Worm (Caenorhabditis elegans) whole organism, young adult: ENCODE results near the gene txt-13.

Experiments used
- B0019.2 ChIP-seq: fragments of 200-800 bp; sonication (Bioruptor generic); conservative IDR thresholded peaks from 2 replicates; pipeline ENCODE4 v1.3.6; 2022; ENCODE audit warnings: missing genetic modification reagents, missing genetic modification characterization, missing compliant biosample characterization
- B0035.1 ChIP-seq: sonication (generic microtip); optimal IDR thresholded peaks from 2 replicates; lab custom pipeline; 2016; ENCODE audit warnings: missing genetic modification characterization, mild to moderate bottlenecking, missing compliant biosample characterization, missing genotype, missing genetic modification reagents
- F23B12.7 ChIP-seq: sonication (generic microtip); optimal IDR thresholded peaks from 2 replicates; lab custom pipeline; 2017; ENCODE audit warnings: missing genetic modification characterization, mild to moderate bottlenecking, missing compliant biosample characterization, antibody characterized with exemption, moderate library complexity; ENCODE audit not compliant: insufficient read depth
- F37B4.10 ChIP-seq: fragments of 200-800 bp; sonication (Bioruptor generic); IDR thresholded peaks from 2 replicates; pipeline ENCODE4 v1.3.6; 2022; ENCODE audit warnings: missing genetic modification characterization, missing compliant biosample characterization
- F39B2.1 ChIP-seq: fragments of 200-800 bp; sonication (Bioruptor generic); IDR thresholded peaks from 2 replicates; pipeline ENCODE4 v1.3.6; 2022; ENCODE audit warnings: missing genetic modification reagents, missing genetic modification characterization, missing compliant biosample characterization
- T07F8.4 ChIP-seq: sonication (generic microtip); optimal IDR thresholded peaks from 2 replicates; lab custom pipeline; 2016; ENCODE audit warnings: mild to moderate bottlenecking, missing genetic modification characterization, moderate library complexity, missing compliant biosample characterization
- Y53F4B.3 ChIP-seq: fragments of 200-800 bp; sonication (Bioruptor generic); IDR thresholded peaks from 2 replicates; pipeline ENCODE4 v1.3.6; 2022; ENCODE audit warnings: missing genetic modification reagents, missing genetic modification characterization, missing compliant biosample characterization
- Y67H2A.10 ChIP-seq: fragments of 200-800 bp; sonication (Bioruptor generic); conservative IDR thresholded peaks from 2 replicates; pipeline ENCODE4 v1.3.6; 2022; ENCODE audit warnings: missing genetic modification reagents, missing genetic modification characterization, missing compliant biosample characterization
- Y95B8A.8 ChIP-seq: fragments of 200-800 bp; sonication (Bioruptor generic); IDR thresholded peaks from 2 replicates; pipeline ENCODE4 v1.3.6; 2022; ENCODE audit warnings: missing genetic modification reagents, missing genetic modification characterization, missing compliant biosample characterization
- aptf-3 ChIP-seq: fragments of 200-800 bp; sonication (Bioruptor generic); IDR thresholded peaks from 2 replicates; pipeline ENCODE4 v1.3.6; 2022; ENCODE audit warnings: missing genetic modification characterization, missing compliant biosample characterization
- atf-7 ChIP-seq: sonication (generic microtip); optimal IDR thresholded peaks from 2 replicates; lab custom pipeline; 2017; ENCODE audit warnings: mild to moderate bottlenecking, missing genetic modification characterization, missing compliant biosample characterization
- bed-1 ChIP-seq: fragments of 200-800 bp; sonication (Bioruptor generic); IDR thresholded peaks from 2 replicates; pipeline ENCODE4 v1.3.6; 2022; ENCODE audit warnings: missing genetic modification reagents, missing genetic modification characterization, missing compliant biosample characterization
- cebp-1 ChIP-seq, 2 experiments: fragments of 200-800 bp in 1 of 2; sonication (Bioruptor generic) in 1 of 2; sonication (generic microtip) in 1 of 2; IDR thresholded peaks in 1 of 2; optimal IDR thresholded peaks in 1 of 2; 2 replicates each; pipeline versions ENCODE4 v1.3.6 to Lab custom; 2017 to 2022; ENCODE audit warnings: missing compliant biosample characterization in 2 of 2, missing genetic modification characterization in 2 of 2, mild to moderate bottlenecking in 1 of 2, missing genetic modification reagents in 1 of 2, moderate library complexity in 1 of 2
- ceh-27 ChIP-seq: fragments of 200-800 bp; sonication (Bioruptor generic); optimal IDR thresholded peaks from 2 replicates; lab custom pipeline; 2018; ENCODE audit warnings: mild to moderate bottlenecking, missing genetic modification characterization, moderate library complexity, missing compliant biosample characterization
- dox-1 ChIP-seq: fragments of 200-800 bp; sonication (Bioruptor generic); IDR thresholded peaks from 2 replicates; pipeline ENCODE4 v1.3.6; 2022; ENCODE audit warnings: missing genetic modification reagents, missing genetic modification characterization, missing compliant biosample characterization
- efl-1 ChIP-seq: fragments of 150-350 bp; optimal IDR thresholded peaks from 2 replicates; lab custom pipeline; 2014; ENCODE audit warnings: missing biosample characterization, missing genetic modification reagents, missing genetic modification characterization
- hmg-20 ChIP-seq: fragments of 200-800 bp; sonication (Bioruptor generic); IDR thresholded peaks from 2 replicates; pipeline ENCODE4 v1.3.6; 2022; ENCODE audit warnings: missing genetic modification reagents, missing genetic modification characterization, missing compliant biosample characterization
- hrde-1 ChIP-seq: sonication (generic microtip); optimal IDR thresholded peaks from 2 replicates; lab custom pipeline; 2016; ENCODE audit warnings: missing genetic modification characterization, mild to moderate bottlenecking, missing compliant biosample characterization, moderate library complexity, missing genotype, missing genetic modification reagents, borderline replicate concordance
- hsf-1 ChIP-seq: fragments of 200-800 bp; sonication (Bioruptor generic); IDR thresholded peaks from 2 replicates; pipeline ENCODE4 v1.3.6; 2022; ENCODE audit warnings: missing genetic modification reagents, missing genetic modification characterization, missing compliant biosample characterization
- madf-10 ChIP-seq: sonication (generic microtip); optimal IDR thresholded peaks from 2 replicates; lab custom pipeline; 2016; ENCODE audit warnings: mild to moderate bottlenecking, missing genetic modification characterization, missing compliant biosample characterization
- madf-3 ChIP-seq: fragments of 200-800 bp; sonication (Bioruptor generic); IDR thresholded peaks from 2 replicates; pipeline ENCODE4 v1.3.6; 2022; ENCODE audit warnings: missing genetic modification reagents, missing genetic modification characterization, missing compliant biosample characterization
- madf-6 ChIP-seq: fragments of 200-800 bp; sonication (Bioruptor generic); IDR thresholded peaks from 2 replicates; pipeline ENCODE4 v1.3.6; 2022; ENCODE audit warnings: missing genetic modification reagents, missing genetic modification characterization, missing compliant biosample characterization
- mes-4 ChIP-seq: sonication (generic microtip); optimal IDR thresholded peaks from 2 replicates; lab custom pipeline; 2016; ENCODE audit warnings: missing genotype, missing genetic modification characterization, missing compliant biosample characterization
- nhr-27 ChIP-seq: fragments of 200-800 bp; sonication (Bioruptor generic); optimal IDR thresholded peaks from 2 replicates; lab custom pipeline; 2018; ENCODE audit warnings: mild to moderate bottlenecking, missing genetic modification characterization, moderate library complexity, missing compliant biosample characterization
- nhr-80 ChIP-seq: sonication (generic microtip); optimal IDR thresholded peaks from 2 replicates; lab custom pipeline; 2016; ENCODE audit warnings: missing genetic modification characterization, missing compliant biosample characterization
- pbrm-1 ChIP-seq: fragments of 200-800 bp; sonication (Bioruptor generic); IDR thresholded peaks from 2 replicates; pipeline ENCODE4 v1.3.6; 2022; ENCODE audit warnings: missing genetic modification reagents, missing genetic modification characterization, missing compliant biosample characterization
- rcor-1 ChIP-seq: fragments of 200-800 bp; sonication (Bioruptor generic); IDR thresholded peaks from 2 replicates; pipeline ENCODE4 v1.3.6; 2022; ENCODE audit warnings: missing genetic modification reagents, missing genetic modification characterization, missing compliant biosample characterization
- sdz-38 ChIP-seq: sonication (generic microtip); optimal IDR thresholded peaks from 2 replicates; lab custom pipeline; 2016; ENCODE audit warnings: missing genotype, missing genetic modification characterization, missing compliant biosample characterization
- sea-2 ChIP-seq: fragments of 200-800 bp; sonication (Bioruptor generic); IDR thresholded peaks from 2 replicates; pipeline ENCODE4 v1.3.6; 2022; ENCODE audit warnings: missing genetic modification characterization, missing compliant biosample characterization
- snpc-1.1 ChIP-seq: sonication (generic microtip); optimal IDR thresholded peaks from 2 replicates; lab custom pipeline; 2017; ENCODE audit warnings: missing genetic modification characterization, mild to moderate bottlenecking, missing compliant biosample characterization, antibody characterized with exemption, moderate library complexity, missing genotype, missing genetic modification reagents; ENCODE audit not compliant: insufficient read depth
- tbx-9 ChIP-seq: sonication (generic microtip); optimal IDR thresholded peaks from 2 replicates; lab custom pipeline; 2016; ENCODE audit warnings: borderline replicate concordance, missing genetic modification characterization, inconsistent platforms, missing compliant biosample characterization
- zim-3 ChIP-seq: sonication (generic microtip); optimal IDR thresholded peaks from 2 replicates; lab custom pipeline; 2017; ENCODE audit warnings: mild to moderate bottlenecking, missing genetic modification characterization, moderate library complexity, missing compliant biosample characterization
- ztf-22 ChIP-seq: fragments of 200-800 bp; sonication (Bioruptor generic); optimal IDR thresholded peaks from 2 replicates; lab custom pipeline; 2018; ENCODE audit warnings: mild to moderate bottlenecking, missing genetic modification characterization, moderate library complexity, missing compliant biosample characterization
- ztf-28 ChIP-seq: fragments of 200-800 bp; sonication (Bioruptor generic); IDR thresholded peaks from 2 replicates; pipeline ENCODE4 v1.3.6; 2022; ENCODE audit warnings: missing genetic modification reagents, missing genetic modification characterization, missing compliant biosample characterization

txt-13 gene

DNA sequence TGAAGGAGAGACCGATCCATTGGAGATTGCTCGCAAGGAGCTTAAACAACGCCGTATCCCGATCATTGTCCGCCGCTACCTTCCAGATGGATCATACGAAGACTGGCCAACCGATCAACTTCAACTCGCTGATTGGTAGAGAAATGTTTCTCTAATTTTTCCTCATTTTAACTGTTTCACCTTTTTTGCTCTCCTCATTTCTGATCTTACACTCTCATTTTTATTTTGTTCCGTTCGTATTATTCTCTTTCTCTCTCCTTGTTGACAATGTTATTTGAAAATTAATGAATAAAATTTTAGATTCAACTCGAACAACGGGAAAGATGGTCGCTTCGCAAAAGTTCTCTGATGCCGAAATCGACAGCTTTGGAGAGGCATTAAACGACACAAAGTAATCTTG is 9.3 kb downstream of the txt-13 start, which contains the start of gene dohh-1:
Gene dohh-1, plus strand, starts transcription at position 301 of the 400 bp plus-strand sequence.
- TF ChIP-seq sea-2 (GFP tag; lab: Robert Waterston, UW) = no peak
- no peak for TF ChIP-seq Y67H2A.10 (GFP tag; lab: Robert Waterston, UW)
- TF ChIP-seq madf-6 (GFP tag; lab: Robert Waterston, UW) = no peak
- TF ChIP-seq sdz-38 (tag; lab: Kevin White, UChicago) = no peak
- TF ChIP-seq Y53F4B.3 (GFP tag; lab: Robert Waterston, UW) = no peak
- TF ChIP-seq ztf-22 (GFP tag; lab: Kevin White, UChicago) = no peak
- TF ChIP-seq madf-10 (tag; lab: Kevin White, UChicago) = no peak
- no peak for TF ChIP-seq efl-1 (GFP tag; lab: Kevin White, UChicago)

DNA sequence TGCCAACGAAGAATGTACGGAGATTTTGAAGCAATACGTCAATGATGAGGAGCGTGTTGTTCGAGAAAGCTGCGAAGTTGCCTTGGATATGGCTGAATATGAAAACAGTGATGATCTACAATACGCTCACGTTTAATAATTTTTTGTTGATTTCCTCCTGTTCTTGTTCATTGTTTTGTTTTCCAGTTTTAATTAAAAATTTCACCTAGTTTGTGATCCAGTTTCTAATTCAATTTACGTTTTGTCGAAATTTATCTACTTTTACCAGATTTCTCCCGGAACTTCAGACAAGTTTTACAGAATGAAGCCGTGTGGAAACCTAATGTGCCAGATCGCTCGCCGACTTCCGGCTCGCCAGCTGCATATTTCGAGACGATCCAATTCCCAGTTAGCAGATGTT is 10.4 kb downstream of the txt-13 start, which contains the start of gene dap-3:
Gene dap-3, plus strand, starts transcription at position 301 of the 400 bp plus-strand sequence.
- TF ChIP-seq dox-1 (GFP tag; lab: Robert Waterston, UW) = no peak
- no peak for TF ChIP-seq Y67H2A.10 (GFP tag; lab: Robert Waterston, UW)
- no peak for TF ChIP-seq ztf-22 (GFP tag; lab: Kevin White, UChicago)
- TF ChIP-seq snpc-1.1 = no peak
- no peak for TF ChIP-seq zim-3 (tag; lab: Kevin White, UChicago)
- TF ChIP-seq B0035.1 = no peak
- no peak for TF ChIP-seq pbrm-1 (GFP tag; lab: Robert Waterston, UW)
- no peak for TF ChIP-seq aptf-3 (GFP tag; lab: Robert Waterston, UW)
- no peak for TF ChIP-seq hsf-1
- TF ChIP-seq tbx-9 (tag; lab: Kevin White, UChicago) = no peak
- no peak for TF ChIP-seq F37B4.10 (GFP tag; lab: Robert Waterston, UW)
- no peak for TF ChIP-seq rcor-1 (GFP tag; lab: Robert Waterston, UW)
- no peak for TF ChIP-seq Y95B8A.8 (GFP tag; lab: Robert Waterston, UW)
- no peak for TF ChIP-seq madf-6 (GFP tag; lab: Robert Waterston, UW)
- TF ChIP-seq B0019.2 (GFP tag; lab: Robert Waterston, UW) = no peak

DNA sequence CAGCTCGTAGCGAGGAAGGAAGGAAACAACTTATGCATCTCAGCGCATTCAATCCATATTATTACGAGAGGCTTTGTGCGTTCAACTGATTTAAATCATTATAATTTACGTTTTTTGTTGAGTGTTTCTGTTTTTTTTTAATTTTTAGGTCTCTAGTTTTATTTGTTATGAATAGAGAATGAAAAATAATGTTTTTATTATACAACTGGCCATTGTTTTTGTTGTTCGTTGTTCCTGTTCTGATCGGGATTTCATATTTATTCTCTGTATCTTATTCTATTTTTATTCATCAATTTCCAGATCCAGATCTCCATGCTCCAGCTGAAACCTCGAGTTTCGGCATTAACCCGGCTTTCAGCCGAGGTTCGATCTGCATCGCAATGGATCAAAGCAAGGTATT is 11.9 kb downstream of the txt-13 start, which contains the start of gene mrps-22:
Gene mrps-22, plus strand, starts transcription at position 301 of the 400 bp plus-strand sequence.
- TF ChIP-seq nhr-27 (tag; lab: Kevin White, UChicago) (no peak), aptf-3 (GFP tag; lab: Robert Waterston, UW) (no peak), hrde-1 (tag; lab: Kevin White, UChicago) (no peak), zim-3 (tag; lab: Kevin White, UChicago) (no peak), cebp-1 (GFP tag; IDR thresholded peaks at IDR 0.05; lab: Robert Waterston, UW) (no peak), cebp-1 (tag; optimal IDR thresholded peaks at IDR 0.05; lab: Kevin White, UChicago) (no peak), mes-4 (no peak), nhr-80 (tag; lab: Kevin White, UChicago) (no peak), hmg-20 (GFP tag; lab: Robert Waterston, UW) (no peak), F23B12.7 (tag; lab: Kevin White, UChicago) (no peak), bed-1 (GFP tag; lab: Robert Waterston, UW) (no peak), atf-7 (tag; lab: Kevin White, UChicago) (no peak), sea-2 (GFP tag; lab: Robert Waterston, UW) (no peak), F39B2.1 (GFP tag; lab: Robert Waterston, UW) (no peak), ceh-27 (no peak), ztf-22 (GFP tag; lab: Kevin White, UChicago) (no peak)

DNA sequence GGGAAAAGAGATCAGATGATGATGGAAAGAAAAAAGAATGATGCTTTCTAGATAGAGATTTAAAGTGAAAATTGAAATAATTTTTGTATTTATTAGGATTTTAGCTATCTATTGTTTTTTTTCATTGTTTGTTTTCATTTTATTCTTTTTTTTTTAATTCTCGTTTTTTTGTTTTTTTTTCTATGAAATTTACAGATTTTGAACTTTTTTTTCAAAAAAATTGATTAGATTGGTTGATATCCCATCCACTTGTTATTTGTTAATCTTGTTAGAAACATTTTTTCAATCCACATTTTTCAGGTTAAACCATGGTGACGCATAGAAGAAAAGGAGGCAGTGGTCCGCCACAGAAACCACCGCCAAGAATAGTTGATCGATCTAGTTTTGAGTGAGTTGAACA is 13.6 kb downstream of the txt-13 start, which contains the start of gene algn-9:
Gene algn-9, plus strand, starts transcription at position 301 of the 400 bp plus-strand sequence.
- TF ChIP-seq madf-3 (GFP tag; lab: Robert Waterston, UW) (no peak), Y95B8A.8 (GFP tag; lab: Robert Waterston, UW) (0 out of 2 replicates have a peak, but pooled peaks have one; percentile 11), ztf-28 (GFP tag; lab: Robert Waterston, UW) (no peak), rcor-1 (GFP tag; lab: Robert Waterston, UW) (no peak), T07F8.4 (no peak)
- TF ChIP-seq, all 124 proteins: peak for 1
